Worm (Caenorhabditis elegans) whole organism, early embryonic: Measurements from ENCODE around the gene ZC504.1.

Experiments used
- B0310.2 ChIP-seq: sonication (generic microtip); optimal IDR thresholded peaks from 2 replicates; lab custom pipeline; 2016; ENCODE audit warnings: mild to moderate bottlenecking, missing genetic modification characterization, missing compliant biosample characterization
- F13C5.2 ChIP-seq: sonication (generic microtip); optimal IDR thresholded peaks from 2 replicates; lab custom pipeline; 2017; ENCODE audit warnings: mild to moderate bottlenecking, missing genetic modification characterization, inconsistent platforms, missing compliant biosample characterization
- aly-1 ChIP-seq: sonication (generic microtip); optimal IDR thresholded peaks from 2 replicates; lab custom pipeline; 2016; ENCODE audit warnings: missing genetic modification characterization, missing compliant biosample characterization
- ama-1 ChIP-seq: fragments of 150-350 bp; optimal IDR thresholded peaks from 2 replicates; lab custom pipeline; 2014
- ceh-13 ChIP-seq: fragments of 200-800 bp; sonication (Bioruptor generic); optimal IDR thresholded peaks from 2 replicates; lab custom pipeline; 2018; ENCODE audit warnings: mild to moderate bottlenecking, missing genetic modification characterization, missing compliant biosample characterization
- ceh-36 ChIP-seq: sonication (generic microtip); optimal IDR thresholded peaks from 2 replicates; lab custom pipeline; 2016; ENCODE audit warnings: missing genetic modification characterization, inconsistent platforms, missing compliant biosample characterization
- ets-7 ChIP-seq: sonication (generic microtip); optimal IDR thresholded peaks from 2 replicates; lab custom pipeline; 2016; ENCODE audit warnings: missing genotype, missing genetic modification characterization, missing compliant biosample characterization
- flt-1 ChIP-seq: fragments of 200-800 bp; sonication (Bioruptor generic); IDR thresholded peaks from 2 replicates; pipeline ENCODE4 v1.3.6; 2022; ENCODE audit warnings: missing genetic modification characterization, missing compliant biosample characterization
- hmbx-1 ChIP-seq: sonication (generic microtip); optimal IDR thresholded peaks from 2 replicates; lab custom pipeline; 2016; ENCODE audit warnings: mild to moderate bottlenecking, missing genetic modification characterization, missing compliant biosample characterization
- hmg-4 ChIP-seq: fragments of 200-800 bp; sonication (Bioruptor generic); optimal IDR thresholded peaks from 2 replicates; lab custom pipeline; 2018; ENCODE audit warnings: mild to moderate bottlenecking, missing genetic modification characterization, missing compliant biosample characterization
- hnd-1 ChIP-seq: sonication (generic microtip); optimal IDR thresholded peaks from 2 replicates; lab custom pipeline; 2016; ENCODE audit warnings: missing genetic modification characterization, missing compliant biosample characterization
- pes-1 ChIP-seq: fragments of 200-800 bp; sonication (Bioruptor generic); IDR thresholded peaks from 2 replicates; pipeline ENCODE4 v1.3.6; 2022; ENCODE audit warnings: missing genetic modification reagents, missing genetic modification characterization, missing compliant biosample characterization
- scrt-1 ChIP-seq: fragments of 200-800 bp; sonication (Bioruptor generic); IDR thresholded peaks from 2 replicates; pipeline ENCODE4 v1.3.6; 2022; ENCODE audit warnings: missing genetic modification characterization, missing compliant biosample characterization
- sea-1 ChIP-seq: fragments of 200-800 bp; sonication (Bioruptor generic); conservative IDR thresholded peaks from 2 replicates; pipeline ENCODE4 v1.3.6; 2022; ENCODE audit warnings: missing genetic modification characterization, missing compliant biosample characterization
- tbx-11 ChIP-seq: fragments of 200-800 bp; sonication (Bioruptor generic); IDR thresholded peaks from 2 replicates; pipeline ENCODE4 v1.3.6; 2022; ENCODE audit warnings: missing genetic modification characterization, missing compliant biosample characterization
- tbx-37 ChIP-seq: fragments of 200-800 bp; sonication (Bioruptor generic); conservative IDR thresholded peaks from 2 replicates; pipeline ENCODE4 v1.3.6; 2022; ENCODE audit warnings: missing genetic modification reagents, missing genetic modification characterization, missing compliant biosample characterization
- tra-4 ChIP-seq: sonication (generic microtip); optimal IDR thresholded peaks from 2 replicates; lab custom pipeline; 2017; ENCODE audit warnings: missing genetic modification characterization, missing compliant biosample characterization

ZC504.1 gene

ce11 chrX:10386001-10386400 is 20.9 kb upstream of the ZC504.1 start:
- TF ChIP-seq hnd-1 (tag; lab: Kevin White, UChicago) (no peak), B0310.2 (tag; lab: Kevin White, UChicago) (no peak), sea-1 (GFP tag; lab: Robert Waterston, UW) (no peak), tbx-11 (GFP tag; lab: Robert Waterston, UW) (no peak), tra-4 (tag; lab: Kevin White, UChicago) (no peak), F13C5.2 (tag; lab: Kevin White, UChicago) (no peak), aly-1 (no peak), hmg-4 (GFP tag; lab: Kevin White, UChicago) (no peak), ceh-36 (tag; lab: Kevin White, UChicago) (no peak), ama-1 (lab: Kevin White, UChicago) (no peak), ceh-13 (GFP tag; lab: Kevin White, UChicago) (no peak), pes-1 (no peak), flt-1 (GFP tag; lab: Robert Waterston, UW) (no peak), ets-7 (tag; lab: Kevin White, UChicago) (no peak), tbx-37 (no peak), scrt-1 (GFP tag; lab: Robert Waterston, UW) (no peak), hmbx-1 (tag; lab: Kevin White, UChicago) (no peak)

ce11 chrX:10386408-10386807 is 20.5 kb upstream of the ZC504.1 start, which contains the start of gene dyf-6:
dyf-6 (minus strand) TSS chrX:10386508.
- TF ChIP-seq ceh-13 (GFP tag; lab: Kevin White, UChicago) (no peak), F13C5.2 (tag; lab: Kevin White, UChicago) (no peak), tra-4 (tag; lab: Kevin White, UChicago) (no peak), B0310.2 (tag; lab: Kevin White, UChicago) (no peak)

DNA sequence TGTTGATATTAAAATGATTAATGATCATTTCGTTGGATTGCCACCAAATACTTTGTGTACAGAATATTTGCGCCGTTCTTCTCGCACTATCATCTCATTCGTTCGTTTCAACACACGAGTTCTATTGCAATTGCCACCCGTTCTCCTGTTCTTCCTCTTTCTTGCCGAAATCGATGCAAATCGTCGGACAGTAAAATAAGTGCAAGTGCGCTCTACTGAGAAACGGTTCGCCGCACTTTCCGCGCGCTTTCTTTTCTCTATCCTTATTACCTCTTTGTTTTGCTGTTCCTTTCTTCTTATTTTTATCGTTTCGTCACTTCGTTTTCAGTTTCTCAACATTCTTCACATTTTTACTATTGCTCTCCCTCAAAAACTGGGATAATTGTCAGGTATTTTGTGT is 15.8 kb upstream of the ZC504.1 start:
- TF ChIP-seq tbx-37: no peak; the same call in 1 of the 2 replicates
- TF ChIP-seq aly-1: no peak
- no peak for TF ChIP-seq tbx-11 (GFP tag; lab: Robert Waterston, UW)

DNA sequence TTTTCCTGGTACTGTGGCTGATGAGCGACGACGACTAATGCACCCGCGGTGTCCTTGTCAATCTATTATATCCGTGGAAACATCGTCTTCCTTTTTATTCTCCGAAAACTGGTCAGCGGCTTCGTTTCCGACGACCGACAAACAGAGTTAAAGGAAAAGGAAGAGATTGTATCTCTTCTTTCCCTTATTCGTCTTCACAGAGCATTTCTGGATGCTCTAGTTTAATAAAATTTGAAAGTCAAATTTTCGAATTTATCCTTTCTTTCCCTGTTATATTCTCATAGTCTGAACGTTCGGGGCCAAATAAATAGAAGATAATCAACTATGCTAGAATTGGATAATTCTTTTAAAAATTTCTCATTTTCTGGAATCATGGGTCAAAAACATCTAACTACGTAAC is 14.2 kb upstream of the ZC504.1 start:
- TF ChIP-seq tbx-11 (GFP tag; lab: Robert Waterston, UW): no peak
- no peak for TF ChIP-seq B0310.2 (tag; lab: Kevin White, UChicago)
- TF ChIP-seq tra-4 (tag; lab: Kevin White, UChicago): no peak
- no peak for TF ChIP-seq ets-7 (tag; lab: Kevin White, UChicago)
- TF ChIP-seq pes-1: no peak
- no peak for TF ChIP-seq scrt-1 (GFP tag; lab: Robert Waterston, UW)
- TF ChIP-seq aly-1: no peak
- TF ChIP-seq F13C5.2 (tag; lab: Kevin White, UChicago): no peak
- TF ChIP-seq ceh-13 (GFP tag; lab: Kevin White, UChicago): no peak

DNA sequence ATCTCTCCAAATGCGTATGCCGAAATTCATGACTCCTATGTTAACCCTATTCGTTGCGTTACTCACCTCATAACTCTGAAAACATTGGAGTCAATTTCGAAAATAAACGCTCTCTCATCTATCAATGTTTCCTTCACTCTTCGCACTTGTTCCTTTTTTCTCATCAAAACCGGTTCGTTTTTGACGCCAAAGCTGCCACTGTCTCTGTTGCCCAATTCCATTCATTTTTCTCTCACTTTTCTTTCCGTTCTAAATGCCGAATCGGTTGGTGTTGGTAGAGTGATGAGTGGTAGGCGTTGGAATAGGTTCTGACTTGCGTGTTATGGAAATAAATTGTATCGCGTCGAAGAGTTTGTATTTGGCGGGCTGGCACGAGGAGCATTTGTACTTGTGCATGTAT is 13.6 kb upstream of the ZC504.1 start:
- TF ChIP-seq tbx-37: no peak
- no peak for TF ChIP-seq sea-1 (GFP tag; lab: Robert Waterston, UW)
- no peak for TF ChIP-seq hnd-1 (tag; lab: Kevin White, UChicago)
- TF ChIP-seq scrt-1 (GFP tag; lab: Robert Waterston, UW): no peak
- no peak for TF ChIP-seq ceh-36 (tag; lab: Kevin White, UChicago)
- no peak for TF ChIP-seq flt-1 (GFP tag; lab: Robert Waterston, UW)
- TF ChIP-seq pes-1: no peak
- no peak for TF ChIP-seq B0310.2 (tag; lab: Kevin White, UChicago)
- TF ChIP-seq aly-1: no peak
- no peak for TF ChIP-seq ama-1 (lab: Kevin White, UChicago)
- TF ChIP-seq tbx-11 (GFP tag; lab: Robert Waterston, UW): no peak
- no peak for TF ChIP-seq F13C5.2 (tag; lab: Kevin White, UChicago)
- no peak for TF ChIP-seq ets-7 (tag; lab: Kevin White, UChicago)
- no peak for TF ChIP-seq tra-4 (tag; lab: Kevin White, UChicago)
- TF ChIP-seq hmbx-1 (tag; lab: Kevin White, UChicago): no peak

DNA sequence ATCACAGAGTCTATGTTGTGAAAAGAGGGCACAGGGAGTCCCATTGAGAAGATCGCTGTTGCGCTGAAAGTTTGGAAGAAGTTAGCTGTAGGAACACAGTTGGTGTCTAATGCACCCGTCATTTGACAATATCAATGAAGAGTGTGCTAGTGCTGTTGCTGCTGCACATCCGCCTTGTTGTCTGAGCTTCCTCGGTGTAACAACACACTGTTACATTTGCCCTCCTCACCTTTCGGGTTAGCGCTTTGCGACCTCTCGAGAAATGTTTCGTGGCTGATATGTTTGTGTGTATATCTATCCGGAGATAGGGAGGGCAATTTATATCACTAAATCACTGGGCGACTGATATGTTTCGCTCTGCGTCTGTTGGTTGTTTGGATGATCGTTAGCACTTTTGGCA is 12.7 kb upstream of the ZC504.1 start:
- no peak for TF ChIP-seq flt-1 (GFP tag; lab: Robert Waterston, UW)
- TF ChIP-seq hmg-4 (GFP tag; lab: Kevin White, UChicago): peak; percentile 54
- no peak for TF ChIP-seq tbx-37
- no peak for TF ChIP-seq ceh-13 (GFP tag; lab: Kevin White, UChicago)
- no peak for TF ChIP-seq aly-1

DNA sequence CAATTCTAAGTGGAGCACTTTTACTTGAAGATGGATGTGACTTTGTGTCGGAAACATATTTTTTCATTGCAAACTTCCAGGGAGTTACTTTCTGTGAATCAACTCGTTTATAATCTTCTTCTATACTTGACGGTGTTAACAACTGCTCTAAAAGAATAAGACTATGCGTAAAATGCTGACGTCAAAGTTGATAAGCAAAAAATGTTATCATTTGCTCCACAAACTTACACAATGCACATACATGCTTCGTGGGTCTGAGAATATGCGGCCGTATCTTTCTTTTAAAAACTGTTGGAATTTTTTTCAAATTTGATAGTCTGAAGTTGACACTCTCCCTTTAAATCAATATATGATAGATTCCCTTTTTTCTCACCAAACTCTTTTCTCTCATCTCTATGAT is 11.8 kb upstream of the ZC504.1 start:
- no peak for TF ChIP-seq hmg-4 (GFP tag; lab: Kevin White, UChicago)
- TF ChIP-seq hnd-1 (tag; lab: Kevin White, UChicago): no peak
- no peak for TF ChIP-seq scrt-1 (GFP tag; lab: Robert Waterston, UW)
- no peak for TF ChIP-seq flt-1 (GFP tag; lab: Robert Waterston, UW)
- TF ChIP-seq tra-4 (tag; lab: Kevin White, UChicago): no peak
- TF ChIP-seq B0310.2 (tag; lab: Kevin White, UChicago): no peak
- TF ChIP-seq aly-1: no peak
- no peak for TF ChIP-seq ama-1 (lab: Kevin White, UChicago)
- no peak for TF ChIP-seq hmbx-1 (tag; lab: Kevin White, UChicago)
- no peak for TF ChIP-seq tbx-37
- no peak for TF ChIP-seq ets-7 (tag; lab: Kevin White, UChicago)
- no peak for TF ChIP-seq F13C5.2 (tag; lab: Kevin White, UChicago)
- TF ChIP-seq tbx-11 (GFP tag; lab: Robert Waterston, UW): no peak

- peak; percentile 70 for TF ChIP-seq aly-1
- TF ChIP-seq hmbx-1 (tag; lab: Kevin White, UChicago): no peak
- TF ChIP-seq ets-7 (tag; lab: Kevin White, UChicago): no peak
- peak; percentile 88 for TF ChIP-seq hmg-4 (GFP tag; lab: Kevin White, UChicago)
- no peak for TF ChIP-seq tbx-37
- no peak for TF ChIP-seq pes-1
- 0 out of 2 replicates have a peak, but pooled peaks have one; percentile 33 for TF ChIP-seq tbx-11 (GFP tag; lab: Robert Waterston, UW)
- TF ChIP-seq ama-1 (lab: Kevin White, UChicago): no peak
- TF ChIP-seq F13C5.2 (tag; lab: Kevin White, UChicago): no peak
- TF ChIP-seq flt-1 (GFP tag; lab: Robert Waterston, UW): no peak
- TF ChIP-seq B0310.2 (tag; lab: Kevin White, UChicago): peak; percentile 75
- TF ChIP-seq scrt-1 (GFP tag; lab: Robert Waterston, UW): no peak
- peak; percentile 32 for TF ChIP-seq ceh-13 (GFP tag; lab: Kevin White, UChicago)
- no peak for TF ChIP-seq ceh-36 (tag; lab: Kevin White, UChicago)
- TF ChIP-seq sea-1 (GFP tag; lab: Robert Waterston, UW): no peak
- TF ChIP-seq tra-4 (tag; lab: Kevin White, UChicago): no peak
- no peak for TF ChIP-seq hnd-1 (tag; lab: Kevin White, UChicago)
Measured at ce11 chrX:10395668-10396067, 11.3 kb upstream of the ZC504.1 start.
